Fruit fly (Drosophila melanogaster) S2 (cell line): ENCODE results near the gene iPLA2-VIA.

ENCODE experiments used
- CG8478 ChIP-seq: fragments of >200 bp; optimal IDR thresholded peaks from 2 replicates; lab custom pipeline; 2018
- CTCF ChIP-seq, 2 experiments: fragments of >200 bp; optimal IDR thresholded peaks; 2 replicates each; lab custom pipeline; 2018

dm6 chr3L:9846577-9847342 lies 17.4 kb downstream of the iPLA2-VIA start:
- TF ChIP-seq CTCF (optimal IDR thresholded peaks at IDR 0.05; lab: Kevin White, UChicago) = no peak
- no peak for TF ChIP-seq CG8478 (lab: Kevin White, UChicago)
